Worm (Caenorhabditis elegans) whole organism, L2 larva: Measurements from ENCODE around the gene M03C11.9.

Source experiments
- dmd-4 ChIP-seq: sonication (generic microtip); optimal IDR thresholded peaks from 2 replicates; lab custom pipeline; 2017; ENCODE audit warnings: missing biosample characterization, missing genetic modification characterization
- lin-13 ChIP-seq: fragments of 150-350 bp; optimal IDR thresholded peaks from 2 replicates; lab custom pipeline; 2014; ENCODE audit warnings: missing biosample characterization, missing genetic modification reagents, missing genetic modification characterization

- TF ChIP-seq dmd-4 (tag; lab: Kevin White, UChicago) (no peak), lin-13 (no peak)
Observed at ce11 chrIII:10427882-10428281, 36.4 kb upstream of the M03C11.9 start, which contains the start of gene prp-3.
